Worm (Caenorhabditis elegans) whole organism, L1 larva: ENCODE measurements around the gene srh-265.

Source experiments
- ama-1 ChIP-seq: fragments of 150-350 bp; optimal IDR thresholded peaks from 2 replicates; lab custom pipeline; 2014
- egl-27 ChIP-seq, 2 experiments: fragments of 150-350 bp in 1 of 2; sonication (generic microtip); optimal IDR thresholded peaks; 3 replicates each; lab custom pipeline; 2017 to 2018; ENCODE audit warnings: missing biosample characterization in 2 of 2, missing genetic modification characterization in 2 of 2, missing genetic modification reagents in 2 of 2
- elt-3 ChIP-seq, 6 experiments: fragments of 150-350 bp in 1 of 6; sonication (generic microtip); optimal IDR thresholded peaks; 2 replicates each; lab custom pipeline; 2017 to 2018; ENCODE audit warnings: missing biosample characterization in 6 of 6, missing genetic modification characterization in 6 of 6, inconsistent platforms in 1 of 6
- pag-3 ChIP-seq: sonication (generic microtip); optimal IDR thresholded peaks from 2 replicates; lab custom pipeline; 2017; ENCODE audit warnings: missing genetic modification characterization, mild to moderate bottlenecking, missing compliant biosample characterization, antibody characterized with exemption, borderline replicate concordance; ENCODE audit not compliant: insufficient read depth
- snpc-4 ChIP-seq: fragments of 150-350 bp; optimal IDR thresholded peaks from 2 replicates; lab custom pipeline; 2014; ENCODE audit warnings: missing biosample characterization, missing genetic modification characterization
- tbx-2 ChIP-seq: sonication (generic microtip); optimal IDR thresholded peaks from 2 replicates; lab custom pipeline; 2016; ENCODE audit warnings: missing genetic modification characterization, missing compliant biosample characterization
- vab-15 ChIP-seq: sonication (generic microtip); optimal IDR thresholded peaks from 2 replicates; lab custom pipeline; 2017; ENCODE audit warnings: missing genotype, mild to moderate bottlenecking, missing genetic modification characterization, missing compliant biosample characterization

ce11 chrV:15444188-15444587, 28.1 kb downstream of the srh-265 start, which contains the start of gene T26H5.11:
- no peak for TF ChIP-seq pag-3
- TF ChIP-seq vab-15 (tag; lab: Kevin White, UChicago) = no peak
- no peak for TF ChIP-seq elt-3 (tag; optimal IDR thresholded peaks at IDR 0.05; lab: Kevin White, UChicago)
- no peak for TF ChIP-seq egl-27 (tag; optimal IDR thresholded peaks at IDR 0.05; lab: Kevin White, UChicago)
- TF ChIP-seq tbx-2 (tag; lab: Kevin White, UChicago) = no peak
- no peak for TF ChIP-seq snpc-4 (tag; lab: Kevin White, UChicago)
- no peak for TF ChIP-seq ama-1
